Worm (Caenorhabditis elegans): ENCODE results near the gene aakg-4.

aakg-4 gene

ce11 chrX:2328873-2329272 lies 9.7 kb upstream of the aakg-4 start (continued):
- TF ChIP-seq let-526 (GFP tag; IDR thresholded peaks at IDR 0.05) = no peak
- TF ChIP-seq mel-28 (tag; optimal IDR thresholded peaks at IDR 0.05; ENCODE audit: borderline replicate concordance) = no peak
- TF ChIP-seq ceh-91 (GFP tag; IDR thresholded peaks at IDR 0.05) = no peak
- no peak for TF ChIP-seq egrh-3 (GFP tag; IDR thresholded peaks at IDR 0.05)

- TF ChIP-seq pbrm-1 (GFP tag; IDR thresholded peaks at IDR 0.05) (0 out of 2 replicates have a peak, but pooled peaks have one; percentile 19), K11D2.4 (GFP tag; IDR thresholded peaks at IDR 0.05) (0 out of 2 replicates have a peak, but pooled peaks have one; percentile 25), ceh-27 (GFP tag; optimal IDR thresholded peaks at IDR 0.05) (peak; percentile 57), nfya-1 (tag; optimal IDR thresholded peaks at IDR 0.05; ENCODE audit: borderline replicate concordance, insufficient read depth) (no peak), zfh-2 (GFP tag; conservative IDR thresholded peaks at IDR 0.05) (peak; percentile 87), nfya-2 (GFP tag; IDR thresholded peaks at IDR 0.05) (no peak), chd-7 (tag; optimal IDR thresholded peaks at IDR 0.05) (peak; percentile 33), egrh-3 (GFP tag; IDR thresholded peaks at IDR 0.05) (peak; percentile 66), K12H6.12 (tag; optimal IDR thresholded peaks at IDR 0.05) (peak; percentile 72)
Observed at ce11 chrX:2321758-2322157, 2.6 kb upstream of the aakg-4 start.

- peak; percentile 19 for TF ChIP-seq nhr-80 (tag; optimal IDR thresholded peaks at IDR 0.05)
- no peak for TF ChIP-seq hmg-20 (GFP tag; IDR thresholded peaks at IDR 0.05)
Observed at ce11 chrX:2320539-2320938, 1.4 kb upstream of the aakg-4 start.

ce11 chrX:2317480-2317879 lies 1.7 kb downstream of the aakg-4 start:
- TF ChIP-seq cebp-1 (GFP tag; IDR thresholded peaks at IDR 0.05) (no peak), cebp-1 (tag; optimal IDR thresholded peaks at IDR 0.05) (peak; percentile 64), ceh-27 (GFP tag; optimal IDR thresholded peaks at IDR 0.05) (no peak), let-526 (GFP tag; IDR thresholded peaks at IDR 0.05) (no peak), zfh-2 (GFP tag; conservative IDR thresholded peaks at IDR 0.05) (no peak)

- TF ChIP-seq ztf-28 (GFP tag; IDR thresholded peaks at IDR 0.05) (0 out of 2 replicates have a peak, but pooled peaks have one; percentile 20), zfh-2 (GFP tag; conservative IDR thresholded peaks at IDR 0.05) (peak; percentile 76), madf-3 (GFP tag; IDR thresholded peaks at IDR 0.05) (no peak)
Observed at ce11 chrX:2316859-2317258, 2.3 kb downstream of the aakg-4 start.

- TF ChIP-seq F49E8.2 (tag; optimal IDR thresholded peaks at IDR 0.05; ENCODE audit: insufficient read depth) = no peak
- peak; percentile 35; the same call in 1 of the 2 replicates for TF ChIP-seq hmg-1.2 (GFP tag; IDR thresholded peaks at IDR 0.05)
- no peak for TF ChIP-seq nhr-90 (tag; optimal IDR thresholded peaks at IDR 0.05)
- 0 out of 2 replicates have a peak, but pooled peaks have one; percentile 31 for TF ChIP-seq hsf-1 (GFP tag; IDR thresholded peaks at IDR 0.05)
- TF ChIP-seq ceh-100 (GFP tag; IDR thresholded peaks at IDR 0.05) = no peak
Observed at ce11 chrX:2316205-2316604, 2.9 kb downstream of the aakg-4 start.

- TF ChIP-seq F57A8.1 (GFP tag; optimal IDR thresholded peaks at IDR 0.05) = no peak
- TF ChIP-seq ceh-40 (GFP tag; IDR thresholded peaks at IDR 0.05) = no peak
- TF ChIP-seq hrde-1 (tag; optimal IDR thresholded peaks at IDR 0.05; ENCODE audit: borderline replicate concordance) = no peak
- TF ChIP-seq sdz-38 (tag; optimal IDR thresholded peaks at IDR 0.05) = no peak
- no peak for TF ChIP-seq egl-44 (GFP tag; IDR thresholded peaks at IDR 0.05)
- TF ChIP-seq nfya-2 (GFP tag; IDR thresholded peaks at IDR 0.05) = no peak
- no peak for TF ChIP-seq B0336.3 (GFP tag; IDR thresholded peaks at IDR 0.05)
- no peak for TF ChIP-seq ceh-91 (GFP tag; IDR thresholded peaks at IDR 0.05)
Observed at ce11 chrX:2304496-2304895, 14.6 kb downstream of the aakg-4 start.

Data from whole organism, young adult.